Worm (Caenorhabditis elegans): ENCODE results near the gene T24C4.5.
A peak's percentile ranks its signal among the peaks of the same experiment; 100 is the strongest.

Gene T24C4.5

DNA sequence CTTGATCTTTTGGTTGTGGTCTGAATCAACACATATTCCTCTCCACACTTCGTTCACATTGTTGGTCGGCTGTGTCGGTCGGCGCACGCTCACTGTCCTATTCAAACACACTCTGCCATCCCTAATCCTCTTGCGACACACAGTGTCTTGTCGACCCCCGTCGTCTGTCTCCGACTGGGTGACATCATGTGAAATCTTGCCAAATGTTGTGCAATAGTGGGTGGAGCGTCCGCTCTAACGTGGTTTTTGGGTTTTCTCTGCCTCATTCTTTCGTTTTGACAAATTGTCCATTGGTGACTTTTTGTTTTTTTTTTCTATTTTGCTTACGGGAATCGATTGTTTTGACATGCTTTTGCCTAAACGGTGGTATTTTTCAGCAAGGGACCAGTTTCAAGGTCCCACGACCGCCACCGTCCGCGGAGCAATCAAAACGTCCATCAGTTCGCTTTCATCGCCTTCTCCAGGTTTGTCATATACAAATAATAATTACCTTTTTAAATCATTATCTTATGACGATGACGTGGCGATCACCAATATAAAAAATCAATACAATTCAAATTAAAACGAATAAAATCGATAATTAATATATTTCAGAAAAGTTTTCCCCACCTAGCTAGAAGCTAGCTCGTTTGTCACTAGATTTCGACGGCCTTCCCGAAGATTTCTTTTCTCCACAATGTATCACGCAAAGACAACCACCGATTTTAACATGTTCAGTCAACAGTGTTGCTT is 45.7 kb downstream of the T24C4.5 start (continued):
- TF ChIP-seq ceh-32 (tag; optimal IDR thresholded peaks at IDR 0.05; ENCODE audit: poor library complexity): no peak
- TF ChIP-seq sdz-12 (GFP tag; optimal IDR thresholded peaks at IDR 0.05): no peak
- peak; percentile 96 for TF ChIP-seq nhr-11 (tag; optimal IDR thresholded peaks at IDR 0.05)
- 0 out of 2 replicates have a peak, but pooled peaks have one; percentile 3 for TF ChIP-seq mxl-2 (GFP tag; conservative IDR thresholded peaks at IDR 0.05)
- TF ChIP-seq fkh-10 (GFP tag; optimal IDR thresholded peaks at IDR 0.05): peak; percentile 96
- no peak for TF ChIP-seq lir-3 (tag; optimal IDR thresholded peaks at IDR 0.05)
- TF ChIP-seq dpl-1 (GFP tag; optimal IDR thresholded peaks at IDR 0.05): peak; percentile 69
- peak; percentile 69 for TF ChIP-seq mes-2 (tag; optimal IDR thresholded peaks at IDR 0.05; ENCODE audit: poor library complexity, severe bottlenecking)
- TF ChIP-seq ceh-62 (tag; optimal IDR thresholded peaks at IDR 0.05): no peak
- TF ChIP-seq nhr-237 (tag; optimal IDR thresholded peaks at IDR 0.05): no peak
- TF ChIP-seq R02D3.7 (tag; optimal IDR thresholded peaks at IDR 0.05): no peak
- peak; percentile 98 for TF ChIP-seq nhr-28 (tag; optimal IDR thresholded peaks at IDR 0.05)
- TF ChIP-seq ama-1 (optimal IDR thresholded peaks at IDR 0.05): peak; percentile 97
- TF ChIP-seq nhr-41 (GFP tag; IDR thresholded peaks at IDR 0.05): no peak
- peak; percentile 52 to 88 for TF ChIP-seq hif-1 (tag; optimal IDR thresholded peaks at IDR 0.05)
- TF ChIP-seq dmd-8 (GFP tag; IDR thresholded peaks at IDR 0.05): no peak
- no peak for TF ChIP-seq ztf-11 (tag; optimal IDR thresholded peaks at IDR 0.05)
- no peak for TF ChIP-seq ces-1 (GFP tag; optimal IDR thresholded peaks at IDR 0.05)
- peak; percentile 10 for TF ChIP-seq zag-1 (tag; optimal IDR thresholded peaks at IDR 0.05)
- TF ChIP-seq mxl-3 (GFP tag; optimal IDR thresholded peaks at IDR 0.05): peak; percentile 99
- TF ChIP-seq tra-1 (GFP tag; IDR thresholded peaks at IDR 0.05): peak; percentile 77
- no peak for TF ChIP-seq lin-39 (tag; optimal IDR thresholded peaks at IDR 0.05)
- no peak for TF ChIP-seq daf-12 (tag; optimal IDR thresholded peaks at IDR 0.05)
- peak; percentile 66 for TF ChIP-seq ceh-28 (tag; optimal IDR thresholded peaks at IDR 0.05)
- peak; percentile 86 to 98 for TF ChIP-seq mdl-1 (tag; optimal IDR thresholded peaks at IDR 0.05)
- peak; percentile 99 for TF ChIP-seq aha-1 (tag)
- TF ChIP-seq lin-15B (tag; optimal IDR thresholded peaks at IDR 0.05): no peak

ce11 chrIII:832855-833504 is 46.6 kb downstream of the T24C4.5 start, which contains the start of gene zip-2:
zip-2 (plus strand) TSS chrIII:832982.
- TF ChIP-seq mes-2 (tag; optimal IDR thresholded peaks at IDR 0.05; ENCODE audit: poor library complexity, severe bottlenecking) (peak; percentile 43), hlh-30 (tag; optimal IDR thresholded peaks at IDR 0.05; ENCODE audit: insufficient read depth) (peak; percentile 74), nhr-25 (tag; optimal IDR thresholded peaks at IDR 0.05; ENCODE audit: borderline replicate concordance, insufficient read depth) (no peak), hlh-11 (tag; optimal IDR thresholded peaks at IDR 0.05) (peak; percentile 89), lsy-2 (tag; optimal IDR thresholded peaks at IDR 0.05) (peak in 1 of 2 experiments; percentile 58), ZK546.5 (tag; optimal IDR thresholded peaks at IDR 0.05) (no peak), aha-1 (tag) (peak; percentile 91), lin-1 (GFP tag; IDR thresholded peaks at IDR 0.05) (peak; percentile 72; the same call in 1 of the 2 replicates), nhr-11 (tag; optimal IDR thresholded peaks at IDR 0.05) (peak; percentile 33), nhr-28 (tag; optimal IDR thresholded peaks at IDR 0.05) (peak; percentile 91), ztf-7 (tag; optimal IDR thresholded peaks at IDR 0.05) (peak; percentile 7), ceh-20 (GFP tag; IDR thresholded peaks at IDR 0.05) (no peak), unc-62 (GFP tag; optimal IDR thresholded peaks at IDR 0.05 in 1 of 2) (peak in 1 of 2 experiments; percentile 79), unc-62 (tag; optimal IDR thresholded peaks at IDR 0.05) (no peak), mep-1 (tag; optimal IDR thresholded peaks at IDR 0.05) (peak; percentile 68), zfp-3 (GFP tag; conservative IDR thresholded peaks at IDR 0.05) (no peak), dve-1 (tag; optimal IDR thresholded peaks at IDR 0.05; ENCODE audit: insufficient read depth) (peak; percentile 95), nhr-48 (tag; optimal IDR thresholded peaks at IDR 0.05) (peak; percentile 53), php-3 (GFP tag; IDR thresholded peaks at IDR 0.05) (peak; percentile 64), nhr-10 (tag; optimal IDR thresholded peaks at IDR 0.05) (peak; percentile 50), daf-16 (GFP tag; optimal IDR thresholded peaks at IDR 0.05) (no peak), daf-16 (tag; optimal IDR thresholded peaks at IDR 0.05) (peak; percentile 95), nhr-6 (tag; optimal IDR thresholded peaks at IDR 0.05) (peak; percentile 83), nhr-77 (tag; optimal IDR thresholded peaks at IDR 0.05) (peak; percentile 71), ztf-11 (tag; optimal IDR thresholded peaks at IDR 0.05) (no peak), ceh-32 (tag; optimal IDR thresholded peaks at IDR 0.05; ENCODE audit: poor library complexity) (no peak), daf-12 (tag; optimal IDR thresholded peaks at IDR 0.05) (no peak), jun-1 (tag; optimal IDR thresholded peaks at IDR 0.05) (peak; percentile 45)
